Worm (Caenorhabditis elegans) whole organism, young adult: ENCODE results near the gene F28A10.13.

Experiments used
- C06A6.2 ChIP-seq: fragments of 200-800 bp; sonication (Bioruptor generic); conservative IDR thresholded peaks from 2 replicates; pipeline ENCODE4 v1.3.6; 2022; ENCODE audit warnings: missing genetic modification characterization, missing compliant biosample characterization
- snpc-4 ChIP-seq, 5 experiments: fragments of 150-350 bp in 1 of 5; sonication (generic microtip) in 4 of 5; optimal IDR thresholded peaks; 2 replicates each; lab custom pipeline; 2014 to 2018; ENCODE audit warnings: missing genetic modification characterization in 5 of 5, missing biosample characterization in 3 of 5, antibody characterized with exemption in 2 of 5, mild to moderate bottlenecking in 2 of 5, missing compliant biosample characterization in 2 of 5, missing genotype in 2 of 5, moderate library complexity in 2 of 5, missing genetic modification reagents in 1 of 5

DNA sequence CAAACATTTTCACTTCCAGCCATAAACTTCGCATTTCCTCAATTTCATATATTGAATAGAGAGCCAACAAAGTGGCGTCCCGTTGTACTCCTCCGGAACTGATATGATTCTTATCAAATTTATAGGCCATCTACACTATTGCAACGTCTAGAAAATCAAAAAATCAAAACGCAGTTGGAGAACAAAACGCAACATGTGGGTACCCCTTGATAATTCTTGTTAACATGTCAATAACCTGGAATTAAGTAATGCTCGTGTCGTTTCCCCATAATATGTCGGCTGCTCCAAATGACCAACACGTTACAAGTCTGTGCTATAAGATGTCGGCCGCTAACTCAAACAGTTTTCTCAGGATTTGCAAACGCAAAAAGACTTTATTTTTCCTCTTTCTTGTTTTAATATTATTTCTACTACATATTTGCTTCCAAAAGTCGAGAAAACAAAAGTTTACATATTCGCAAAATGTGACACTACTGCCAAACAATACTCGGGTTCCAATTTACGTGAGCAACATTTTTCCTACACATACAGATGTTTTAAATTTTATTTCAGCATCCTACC, 32.1 kb downstream of the F28A10.13 start:
- TF ChIP-seq C06A6.2 (no peak), snpc-4 (GFP tag; optimal IDR thresholded peaks at IDR 0.05; lab: Kevin White, UChicago) (no peak), snpc-4 (tag; optimal IDR thresholded peaks at IDR 0.05; lab: Kevin White, UChicago) (peak in 3 of 4 experiments; percentile 39 to 90 (median 65))
